Worm (Caenorhabditis elegans): ENCODE data around the gene tgt-2.

tgt-2 gene

ce11 chrV:18990238-18990901, 7.8 kb upstream of the tgt-2 start, which contains the start of the genes reps-1 and Y39B6A.37 (continued):
- TF ChIP-seq efl-1 (optimal IDR thresholded peaks at IDR 0.05) (peak; percentile 70 to 82), efl-1 (GFP tag; optimal IDR thresholded peaks at IDR 0.05 in 1 of 2) (peak; percentile 79 to 98), unc-62 (GFP tag; optimal IDR thresholded peaks at IDR 0.05) (no peak), aly-2 (tag; optimal IDR thresholded peaks at IDR 0.05) (peak; percentile 53), skn-1 (tag; optimal IDR thresholded peaks at IDR 0.05) (peak; percentile 67), rnt-1 (tag; optimal IDR thresholded peaks at IDR 0.05) (peak; percentile 90), irx-1 (tag; optimal IDR thresholded peaks at IDR 0.05) (peak; percentile 72), C04F5.9 (tag; optimal IDR thresholded peaks at IDR 0.05) (peak; percentile 44), fos-1 (tag; optimal IDR thresholded peaks at IDR 0.05) (no peak), pag-3 (tag; optimal IDR thresholded peaks at IDR 0.05; ENCODE audit: borderline replicate concordance, insufficient read depth) (no peak), ztf-11 (tag; optimal IDR thresholded peaks at IDR 0.05) (peak in 1 of 2 experiments; percentile 46), fkh-8 (tag; optimal IDR thresholded peaks at IDR 0.05) (peak; percentile 52), nhr-47 (tag; optimal IDR thresholded peaks at IDR 0.05) (peak; percentile 89), sup-37 (GFP tag; optimal IDR thresholded peaks at IDR 0.05) (peak; percentile 53), mef-2 (tag; optimal IDR thresholded peaks at IDR 0.05) (no peak), nhr-76 (tag; optimal IDR thresholded peaks at IDR 0.05) (no peak), grh-1 (GFP tag; IDR thresholded peaks at IDR 0.05) (peak; percentile 70), nhr-71 (tag; optimal IDR thresholded peaks at IDR 0.05) (peak; percentile 86), ceh-90 (tag; optimal IDR thresholded peaks at IDR 0.05) (peak; percentile 57), hpl-2 (GFP tag; optimal IDR thresholded peaks at IDR 0.05) (peak; percentile 9), elt-3 (tag; optimal IDR thresholded peaks at IDR 0.05) (peak in 1 of 6 experiments; percentile 9), C34B4.2 (tag; optimal IDR thresholded peaks at IDR 0.05) (no peak), zip-4 (GFP tag; optimal IDR thresholded peaks at IDR 0.05) (no peak), nhr-84 (tag; optimal IDR thresholded peaks at IDR 0.05) (no peak), unc-86 (tag; optimal IDR thresholded peaks at IDR 0.05) (peak; percentile 67), pax-3 (tag; optimal IDR thresholded peaks at IDR 0.05) (no peak), nhr-20 (tag; optimal IDR thresholded peaks at IDR 0.05) (peak; percentile 67), lin-14 (GFP tag; optimal IDR thresholded peaks at IDR 0.05) (no peak), pqm-1 (tag; optimal IDR thresholded peaks at IDR 0.05) (no peak), blmp-1 (tag; optimal IDR thresholded peaks at IDR 0.05) (peak; percentile 42), ceh-63 (GFP tag; optimal IDR thresholded peaks at IDR 0.05) (no peak), aha-1 (tag; optimal IDR thresholded peaks at IDR 0.05) (no peak), unc-130 (tag; optimal IDR thresholded peaks at IDR 0.05) (peak; percentile 67), zag-1 (tag; optimal IDR thresholded peaks at IDR 0.05) (no peak), mdl-1 (tag; optimal IDR thresholded peaks at IDR 0.05) (peak in 1 of 2 experiments; percentile 31), hlh-17 (GFP tag; optimal IDR thresholded peaks at IDR 0.05; ENCODE audit: borderline replicate concordance) (no peak), nhr-85 (tag) (peak; percentile 85), lin-15B (tag; optimal IDR thresholded peaks at IDR 0.05) (peak; percentile 38), jun-1 (tag; optimal IDR thresholded peaks at IDR 0.05) (peak; percentile 75), dpl-1 (GFP tag; optimal IDR thresholded peaks at IDR 0.05) (peak; percentile 72 to 82 (median 78)), lir-3 (tag; optimal IDR thresholded peaks at IDR 0.05; ENCODE audit: poor library complexity) (no peak), isw-1 (GFP tag; IDR thresholded peaks at IDR 0.05) (peak; percentile 69), sox-4 (tag; optimal IDR thresholded peaks at IDR 0.05) (peak; percentile 56)
